Worm (Caenorhabditis elegans) whole organism, young adult: ENCODE measurements around the gene F59B1.2.
"Not testable (repeated sequence)": the region's sequence is repeated elsewhere in the genome, so short reads cannot be mapped to it uniquely, and the experiment has no call there.

Experiments used
- F52B5.7 ChIP-seq: sonication (generic microtip); optimal IDR thresholded peaks from 2 replicates; lab custom pipeline; 2016; ENCODE audit warnings: mild to moderate bottlenecking, missing genetic modification characterization, missing compliant biosample characterization
- attf-6 ChIP-seq: fragments of 200-800 bp; sonication (Bioruptor generic); IDR thresholded peaks from 2 replicates; pipeline ENCODE4 v1.3.6; 2022; ENCODE audit warnings: missing genetic modification reagents, missing genetic modification characterization, missing compliant biosample characterization
- efl-1 ChIP-seq: fragments of 150-350 bp; optimal IDR thresholded peaks from 2 replicates; lab custom pipeline; 2014; ENCODE audit warnings: missing biosample characterization, missing genetic modification reagents, missing genetic modification characterization
- gei-17 ChIP-seq: fragments of 200-800 bp; sonication (Bioruptor generic); optimal IDR thresholded peaks from 2 replicates; lab custom pipeline; 2018; ENCODE audit warnings: mild to moderate bottlenecking, missing genetic modification characterization, missing compliant biosample characterization
- mcd-1 ChIP-seq: fragments of 200-800 bp; sonication (Bioruptor generic); IDR thresholded peaks from 2 replicates; pipeline ENCODE4 v1.3.6; 2022; ENCODE audit warnings: missing genetic modification reagents, missing genetic modification characterization, missing compliant biosample characterization
- nfya-1 ChIP-seq: sonication (generic microtip); optimal IDR thresholded peaks from 2 replicates; lab custom pipeline; 2017; ENCODE audit warnings: antibody characterized with exemption, missing compliant biosample characterization, missing genetic modification characterization, borderline replicate concordance; ENCODE audit not compliant: insufficient read depth
- nfyb-1 ChIP-seq: fragments of 200-800 bp; sonication (Bioruptor generic); IDR thresholded peaks from 2 replicates; pipeline ENCODE4 v1.3.6; 2022; ENCODE audit warnings: missing genetic modification reagents, missing genetic modification characterization, missing compliant biosample characterization

DNA sequence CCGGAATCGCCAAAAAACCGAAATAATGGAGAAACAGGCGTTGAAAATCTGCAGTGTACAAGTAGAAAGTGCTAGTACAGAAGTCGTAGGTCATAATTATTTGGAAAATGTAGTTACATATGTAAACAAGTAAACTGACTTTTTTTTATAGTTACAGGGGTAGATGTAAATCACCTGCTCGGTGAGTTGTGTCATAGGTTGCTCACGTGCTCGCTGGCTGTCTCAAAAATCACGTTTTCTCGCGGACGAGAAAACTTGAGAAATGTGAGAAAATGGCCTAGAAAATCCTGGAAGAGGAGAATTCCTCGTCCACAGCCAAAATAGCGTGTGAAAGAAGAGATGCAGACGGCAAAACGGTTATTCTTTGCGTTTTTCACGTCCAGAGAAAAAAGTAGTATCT lies 36.1 kb upstream of the F59B1.2 start, which contains the start of gene srh-212:
- not testable (repeated sequence) for TF ChIP-seq mcd-1 (GFP tag; lab: Robert Waterston, UW); gei-17 (GFP tag; lab: Kevin White, UChicago); nfya-1 (tag; lab: Kevin White, UChicago); nfyb-1 (GFP tag; lab: Robert Waterston, UW); F52B5.7 (tag; lab: Kevin White, UChicago); efl-1 (GFP tag; lab: Kevin White, UChicago); attf-6 (GFP tag; lab: Robert Waterston, UW)
